Worm (Caenorhabditis elegans) whole organism, young adult: ENCODE measurements around the gene phat-7.

ENCODE experiments used
- B0019.2 ChIP-seq: fragments of 200-800 bp; sonication (Bioruptor generic); conservative IDR thresholded peaks from 2 replicates; pipeline ENCODE4 v1.3.6; 2022; ENCODE audit warnings: missing genetic modification reagents, missing genetic modification characterization, missing compliant biosample characterization
- B0261.1 ChIP-seq: sonication (generic microtip); optimal IDR thresholded peaks from 2 replicates; lab custom pipeline; 2016; ENCODE audit warnings: mild to moderate bottlenecking, missing genetic modification characterization, moderate library complexity, missing compliant biosample characterization
- F10E7.11 ChIP-seq: sonication (generic microtip); optimal IDR thresholded peaks from 2 replicates; lab custom pipeline; 2017; ENCODE audit warnings: mild to moderate bottlenecking, missing genetic modification characterization, moderate library complexity, missing compliant biosample characterization
- F22D6.2 ChIP-seq: sonication (generic microtip); optimal IDR thresholded peaks from 2 replicates; lab custom pipeline; 2016; ENCODE audit warnings: mild to moderate bottlenecking, missing genetic modification characterization, missing compliant biosample characterization
- F37B4.10 ChIP-seq: fragments of 200-800 bp; sonication (Bioruptor generic); IDR thresholded peaks from 2 replicates; pipeline ENCODE4 v1.3.6; 2022; ENCODE audit warnings: missing genetic modification characterization, missing compliant biosample characterization
- F39B2.1 ChIP-seq: fragments of 200-800 bp; sonication (Bioruptor generic); IDR thresholded peaks from 2 replicates; pipeline ENCODE4 v1.3.6; 2022; ENCODE audit warnings: missing genetic modification reagents, missing genetic modification characterization, missing compliant biosample characterization
- Y53G8AR.9 ChIP-seq: fragments of 200-800 bp; sonication (Bioruptor generic); conservative IDR thresholded peaks from 2 replicates; pipeline ENCODE4 v1.3.6; 2022; ENCODE audit warnings: missing genetic modification reagents, missing genetic modification characterization, missing compliant biosample characterization
- Y67H2A.10 ChIP-seq: fragments of 200-800 bp; sonication (Bioruptor generic); conservative IDR thresholded peaks from 2 replicates; pipeline ENCODE4 v1.3.6; 2022; ENCODE audit warnings: missing genetic modification reagents, missing genetic modification characterization, missing compliant biosample characterization
- Y95B8A.8 ChIP-seq: fragments of 200-800 bp; sonication (Bioruptor generic); IDR thresholded peaks from 2 replicates; pipeline ENCODE4 v1.3.6; 2022; ENCODE audit warnings: missing genetic modification reagents, missing genetic modification characterization, missing compliant biosample characterization
- ZK185.1 ChIP-seq: sonication (generic microtip); optimal IDR thresholded peaks from 2 replicates; lab custom pipeline; 2016; ENCODE audit warnings: mild to moderate bottlenecking, missing genetic modification characterization, missing compliant biosample characterization; ENCODE audit not compliant: poor library complexity, severe bottlenecking
- atf-7 ChIP-seq: sonication (generic microtip); optimal IDR thresholded peaks from 2 replicates; lab custom pipeline; 2017; ENCODE audit warnings: mild to moderate bottlenecking, missing genetic modification characterization, missing compliant biosample characterization
- attf-3 ChIP-seq: fragments of 200-800 bp; sonication (Bioruptor generic); conservative IDR thresholded peaks from 2 replicates; pipeline ENCODE4 v1.3.6; 2022; ENCODE audit warnings: missing genetic modification reagents, missing genetic modification characterization, missing compliant biosample characterization
- attf-6 ChIP-seq: fragments of 200-800 bp; sonication (Bioruptor generic); IDR thresholded peaks from 2 replicates; pipeline ENCODE4 v1.3.6; 2022; ENCODE audit warnings: missing genetic modification reagents, missing genetic modification characterization, missing compliant biosample characterization
- ceh-100 ChIP-seq: fragments of 200-800 bp; sonication (Bioruptor generic); IDR thresholded peaks from 2 replicates; pipeline ENCODE4 v1.3.6; 2022; ENCODE audit warnings: missing genetic modification reagents, missing genetic modification characterization, missing compliant biosample characterization
- ceh-40 ChIP-seq: fragments of 200-800 bp; sonication (Bioruptor generic); IDR thresholded peaks from 2 replicates; pipeline ENCODE4 v1.3.6; 2022; ENCODE audit warnings: missing genetic modification characterization, missing compliant biosample characterization
- ceh-79 ChIP-seq: sonication (generic microtip); optimal IDR thresholded peaks from 2 replicates; lab custom pipeline; 2017; ENCODE audit warnings: mild to moderate bottlenecking, missing genetic modification characterization, missing compliant biosample characterization
- dpl-1 ChIP-seq: fragments of 150-350 bp; optimal IDR thresholded peaks from 2 replicates; lab custom pipeline; 2014; ENCODE audit warnings: missing biosample characterization, missing genetic modification reagents, missing genetic modification characterization
- efl-1 ChIP-seq: fragments of 150-350 bp; optimal IDR thresholded peaks from 2 replicates; lab custom pipeline; 2014; ENCODE audit warnings: missing biosample characterization, missing genetic modification reagents, missing genetic modification characterization
- egl-44 ChIP-seq: fragments of 200-800 bp; sonication (Bioruptor generic); IDR thresholded peaks from 2 replicates; pipeline ENCODE4 v1.3.6; 2022; ENCODE audit warnings: missing genetic modification reagents, missing genetic modification characterization, missing compliant biosample characterization
- ets-4 ChIP-seq: fragments of 200-800 bp; sonication (Bioruptor generic); optimal IDR thresholded peaks from 2 replicates; lab custom pipeline; 2018; ENCODE audit warnings: mild to moderate bottlenecking, missing genetic modification characterization, missing compliant biosample characterization
- hlh-12 ChIP-seq: sonication (generic microtip); optimal IDR thresholded peaks from 2 replicates; lab custom pipeline; 2016; ENCODE audit warnings: missing genetic modification characterization, missing compliant biosample characterization
- hlh-26 ChIP-seq: fragments of 200-800 bp; sonication (Bioruptor generic); conservative IDR thresholded peaks from 2 replicates; pipeline ENCODE4 v1.3.6; 2022; ENCODE audit warnings: missing genetic modification reagents, missing genetic modification characterization, missing compliant biosample characterization
- hmg-1.2 ChIP-seq: fragments of 200-800 bp; sonication (Bioruptor generic); IDR thresholded peaks from 2 replicates; pipeline ENCODE4 v1.3.6; 2022; ENCODE audit warnings: missing genetic modification reagents, missing genetic modification characterization, missing compliant biosample characterization
- hmg-20 ChIP-seq: fragments of 200-800 bp; sonication (Bioruptor generic); IDR thresholded peaks from 2 replicates; pipeline ENCODE4 v1.3.6; 2022; ENCODE audit warnings: missing genetic modification reagents, missing genetic modification characterization, missing compliant biosample characterization
- hsf-1 ChIP-seq: fragments of 200-800 bp; sonication (Bioruptor generic); IDR thresholded peaks from 2 replicates; pipeline ENCODE4 v1.3.6; 2022; ENCODE audit warnings: missing genetic modification reagents, missing genetic modification characterization, missing compliant biosample characterization
- lin-26 ChIP-seq: fragments of 200-800 bp; sonication (Bioruptor generic); IDR thresholded peaks from 2 replicates; pipeline ENCODE4 v1.3.6; 2022; ENCODE audit warnings: missing genetic modification reagents, missing genetic modification characterization, missing compliant biosample characterization
- lin-35 ChIP-seq, 3 experiments: fragments of 150-350 bp in 2 of 3; sonication (generic microtip) in 1 of 3; optimal IDR thresholded peaks; 2 replicates each; lab custom pipeline; 2014 to 2018; ENCODE audit warnings: missing biosample characterization in 3 of 3, missing genetic modification characterization in 3 of 3, missing genetic modification reagents in 3 of 3
- lin-40 ChIP-seq: sonication (generic microtip); optimal IDR thresholded peaks from 2 replicates; lab custom pipeline; 2016; ENCODE audit warnings: missing genetic modification characterization, mild to moderate bottlenecking, missing compliant biosample characterization, missing genotype, missing genetic modification reagents
- lsy-27 ChIP-seq: sonication (generic microtip); optimal IDR thresholded peaks from 2 replicates; lab custom pipeline; 2017; ENCODE audit warnings: missing genetic modification characterization, mild to moderate bottlenecking, missing compliant biosample characterization, antibody characterized with exemption, missing genotype, borderline replicate concordance; ENCODE audit not compliant: insufficient read depth
- madf-10 ChIP-seq: sonication (generic microtip); optimal IDR thresholded peaks from 2 replicates; lab custom pipeline; 2016; ENCODE audit warnings: mild to moderate bottlenecking, missing genetic modification characterization, missing compliant biosample characterization
- madf-6 ChIP-seq: fragments of 200-800 bp; sonication (Bioruptor generic); IDR thresholded peaks from 2 replicates; pipeline ENCODE4 v1.3.6; 2022; ENCODE audit warnings: missing genetic modification reagents, missing genetic modification characterization, missing compliant biosample characterization
- madf-8 ChIP-seq: fragments of 200-800 bp; sonication (Bioruptor generic); conservative IDR thresholded peaks from 2 replicates; pipeline ENCODE4 v1.3.6; 2022; ENCODE audit warnings: missing genetic modification reagents, missing genetic modification characterization, missing compliant biosample characterization
- mxl-1 ChIP-seq: sonication (generic microtip); optimal IDR thresholded peaks from 2 replicates; lab custom pipeline; 2016; ENCODE audit warnings: missing genetic modification characterization, missing compliant biosample characterization
- nfyb-1 ChIP-seq: fragments of 200-800 bp; sonication (Bioruptor generic); IDR thresholded peaks from 2 replicates; pipeline ENCODE4 v1.3.6; 2022; ENCODE audit warnings: missing genetic modification reagents, missing genetic modification characterization, missing compliant biosample characterization
- nhr-120 ChIP-seq: fragments of 200-800 bp; sonication (Bioruptor generic); IDR thresholded peaks from 2 replicates; pipeline ENCODE4 v1.3.6; 2022; ENCODE audit warnings: missing genetic modification characterization, missing compliant biosample characterization
- nhr-179 ChIP-seq: sonication (generic microtip); optimal IDR thresholded peaks from 2 replicates; lab custom pipeline; 2016; ENCODE audit warnings: mild to moderate bottlenecking, missing genetic modification characterization, missing compliant biosample characterization
- nhr-80 ChIP-seq: sonication (generic microtip); optimal IDR thresholded peaks from 2 replicates; lab custom pipeline; 2016; ENCODE audit warnings: missing genetic modification characterization, missing compliant biosample characterization
- nhr-90 ChIP-seq: sonication (generic microtip); optimal IDR thresholded peaks from 2 replicates; lab custom pipeline; 2016; ENCODE audit warnings: missing genotype, mild to moderate bottlenecking, missing genetic modification characterization, missing compliant biosample characterization
- snpc-1.3 ChIP-seq: sonication (generic microtip); optimal IDR thresholded peaks from 2 replicates; lab custom pipeline; 2017; ENCODE audit warnings: missing genetic modification characterization, mild to moderate bottlenecking, missing compliant biosample characterization, antibody characterized with exemption, moderate library complexity, missing genotype, missing genetic modification reagents; ENCODE audit not compliant: insufficient read depth
- snpc-3.4 ChIP-seq: sonication (generic microtip); optimal IDR thresholded peaks from 2 replicates; lab custom pipeline; 2017; ENCODE audit warnings: missing genetic modification characterization, mild to moderate bottlenecking, missing compliant biosample characterization, antibody characterized with exemption, moderate library complexity, missing genotype, missing genetic modification reagents
- tlf-1 ChIP-seq: fragments of 200-800 bp; sonication (Bioruptor generic); optimal IDR thresholded peaks from 2 replicates; lab custom pipeline; 2018; ENCODE audit warnings: mild to moderate bottlenecking, missing genetic modification characterization, missing compliant biosample characterization
- unc-130 ChIP-seq: sonication (generic microtip); optimal IDR thresholded peaks from 2 replicates; lab custom pipeline; 2016; ENCODE audit warnings: missing genetic modification reagents, missing genetic modification characterization, missing compliant biosample characterization
- xnd-1 ChIP-seq: sonication (generic microtip); optimal IDR thresholded peaks from 2 replicates; lab custom pipeline; 2016; ENCODE audit warnings: missing genotype, missing genetic modification reagents, missing genetic modification characterization, missing compliant biosample characterization
- zim-3 ChIP-seq: sonication (generic microtip); optimal IDR thresholded peaks from 2 replicates; lab custom pipeline; 2017; ENCODE audit warnings: mild to moderate bottlenecking, missing genetic modification characterization, moderate library complexity, missing compliant biosample characterization
- ztf-25 ChIP-seq: fragments of 200-800 bp; sonication (Bioruptor generic); IDR thresholded peaks from 2 replicates; pipeline ENCODE4 v1.3.6; 2022; ENCODE audit warnings: missing genetic modification reagents, missing genetic modification characterization, missing compliant biosample characterization
- ztf-26 ChIP-seq: sonication (generic microtip); optimal IDR thresholded peaks from 2 replicates; lab custom pipeline; 2017; ENCODE audit warnings: missing genetic modification characterization, missing compliant biosample characterization
- ztf-28 ChIP-seq: fragments of 200-800 bp; sonication (Bioruptor generic); IDR thresholded peaks from 2 replicates; pipeline ENCODE4 v1.3.6; 2022; ENCODE audit warnings: missing genetic modification reagents, missing genetic modification characterization, missing compliant biosample characterization

Gene phat-7

DNA sequence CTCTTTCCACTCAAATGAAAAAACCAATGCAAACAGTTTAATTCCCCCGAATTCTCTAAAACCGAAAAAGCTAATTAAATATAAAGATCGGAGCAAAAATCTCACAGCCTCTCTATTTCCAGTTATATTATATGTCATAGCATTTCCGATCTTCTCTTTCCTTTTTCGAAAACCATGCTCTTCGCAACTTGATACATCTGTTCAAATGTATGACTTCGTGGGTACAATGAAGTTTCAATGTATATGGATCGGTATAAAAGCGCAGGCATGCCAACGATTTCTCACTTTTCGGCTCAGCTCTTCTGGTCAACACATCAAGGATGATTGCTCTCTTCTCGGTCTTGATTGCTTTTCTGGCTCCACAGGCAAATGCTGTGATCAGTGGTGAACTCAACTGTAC lies at the start of gene phat-7:
Gene phat-7, plus strand, starts transcription at position 301 of the 400 bp plus-strand sequence.
- TF ChIP-seq lin-40 (tag; lab: Kevin White, UChicago) = no peak
- TF ChIP-seq ceh-79 (tag; lab: Kevin White, UChicago) = no peak
- TF ChIP-seq lin-26 (GFP tag; lab: Robert Waterston, UW) = no peak
- TF ChIP-seq ztf-25 (GFP tag; lab: Robert Waterston, UW) = no peak
- TF ChIP-seq ztf-28 (GFP tag; lab: Robert Waterston, UW) = no peak
- TF ChIP-seq Y67H2A.10 = no peak

DNA sequence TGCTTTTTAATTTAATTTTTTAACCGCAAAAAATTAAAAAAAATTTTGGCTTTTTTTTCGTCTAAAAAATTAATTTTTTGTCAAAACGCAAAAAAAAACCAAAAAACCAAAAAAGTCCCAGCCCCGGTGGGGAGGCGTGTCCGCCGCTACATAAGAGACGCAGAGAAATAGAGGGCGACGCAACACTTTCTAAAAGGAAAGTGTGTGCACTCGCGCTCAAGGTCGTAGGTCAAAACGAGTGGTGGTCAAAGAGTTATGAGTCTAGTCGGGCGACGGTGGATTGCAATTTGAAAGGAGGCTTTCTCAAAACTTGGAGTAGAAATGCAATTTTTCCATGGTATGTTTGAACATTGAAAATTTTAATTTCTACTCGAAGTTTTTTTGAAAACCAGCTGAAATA lies 41.6 kb upstream of the phat-7 start:
- TF ChIP-seq ceh-100 (GFP tag; lab: Robert Waterston, UW) (0 out of 2 replicates have a peak, but pooled peaks have one; percentile 10), madf-10 (tag; lab: Kevin White, UChicago) (no peak), nhr-179 (tag; lab: Kevin White, UChicago) (no peak), nhr-80 (tag; lab: Kevin White, UChicago) (no peak), hmg-20 (GFP tag; lab: Robert Waterston, UW) (no peak), Y95B8A.8 (GFP tag; lab: Robert Waterston, UW) (no peak), madf-8 (GFP tag; lab: Robert Waterston, UW) (peak; percentile 93), lin-35 (GFP tag; optimal IDR thresholded peaks at IDR 0.05; lab: Kevin White, UChicago) (no peak), snpc-3.4 (no peak), ceh-40 (GFP tag; lab: Robert Waterston, UW) (no peak), Y67H2A.10 (no peak), ets-4 (GFP tag; lab: Kevin White, UChicago) (no peak), tlf-1 (GFP tag; lab: Kevin White, UChicago) (no peak), attf-3 (GFP tag; lab: Robert Waterston, UW) (no peak), lin-26 (GFP tag; lab: Robert Waterston, UW) (no peak), hmg-1.2 (GFP tag; lab: Robert Waterston, UW) (peak; percentile 77), nfyb-1 (GFP tag; lab: Robert Waterston, UW) (no peak), F37B4.10 (GFP tag; lab: Robert Waterston, UW) (no peak), B0019.2 (GFP tag; lab: Robert Waterston, UW) (no peak), snpc-1.3 (tag; lab: Kevin White, UChicago) (no peak), mxl-1 (no peak), ztf-28 (GFP tag; lab: Robert Waterston, UW) (no peak), zim-3 (tag; lab: Kevin White, UChicago) (no peak), attf-6 (GFP tag; lab: Robert Waterston, UW) (no peak), xnd-1 (tag; lab: Kevin White, UChicago) (peak; percentile 90), nhr-90 (no peak), atf-7 (tag; lab: Kevin White, UChicago) (no peak), ztf-26 (tag; lab: Kevin White, UChicago) (no peak), F10E7.11 (no peak), lsy-27 (tag; lab: Kevin White, UChicago) (no peak), B0261.1 (tag; lab: Kevin White, UChicago) (no peak), F39B2.1 (no peak), egl-44 (no peak), hlh-12 (tag; lab: Kevin White, UChicago) (no peak), unc-130 (no peak), efl-1 (GFP tag; lab: Kevin White, UChicago) (peak; percentile 88), F22D6.2 (tag; lab: Kevin White, UChicago) (no peak), Y53G8AR.9 (GFP tag; lab: Robert Waterston, UW) (no peak), ZK185.1 (tag; lab: Kevin White, UChicago) (no peak), hsf-1 (GFP tag; lab: Robert Waterston, UW) (peak; percentile 58; the same call in 1 of the 2 replicates), nhr-120 (no peak), madf-6 (GFP tag; lab: Robert Waterston, UW) (peak; percentile 96), dpl-1 (GFP tag; lab: Kevin White, UChicago) (peak; percentile 62), hlh-26 (no peak)
